Fruit fly (Drosophila melanogaster): ENCODE data around the gene Klp98A.

- TF ChIP-seq ttk (optimal IDR thresholded peaks at IDR 0.05) (no peak), Myc (optimal IDR thresholded peaks at IDR 0.05) (no peak), Sin3A (optimal IDR thresholded peaks at IDR 0.05) (no peak), h (optimal IDR thresholded peaks at IDR 0.05) (no peak)
These were observed 10.8 kb upstream of the Klp98A start for dm6 chr3R:27569706-27570105.
